Worm (Caenorhabditis elegans) whole organism, L4 larva: ENCODE results near the gene Y43F8C.3.

ENCODE experiments used
- D1046.2 ChIP-seq: fragments of 200-800 bp; sonication (Bioruptor generic); IDR thresholded peaks from 2 replicates; pipeline ENCODE4 v1.3.6; 2022; ENCODE audit warnings: missing genetic modification characterization, missing compliant biosample characterization
- F10B5.3 ChIP-seq: sonication (generic microtip); optimal IDR thresholded peaks from 2 replicates; lab custom pipeline; 2016; ENCODE audit warnings: mild to moderate bottlenecking, missing genetic modification characterization, missing compliant biosample characterization
- T26A8.4 ChIP-seq: fragments of 200-800 bp; sonication (Bioruptor generic); IDR thresholded peaks from 2 replicates; pipeline ENCODE4 v1.3.6; 2022; ENCODE audit warnings: missing genetic modification characterization, missing compliant biosample characterization
- Y75B8A.6 ChIP-seq: fragments of 200-800 bp; sonication (Bioruptor generic); IDR thresholded peaks from 2 replicates; pipeline ENCODE4 v1.3.6; 2022; ENCODE audit warnings: missing genetic modification reagents, missing genetic modification characterization, missing compliant biosample characterization
- aha-1 ChIP-seq: fragments of 150-350 bp; peaks from one replicate; lab custom pipeline; 2014; ENCODE audit warnings: missing biosample characterization, missing genetic modification characterization
- ama-1 ChIP-seq: fragments of 150-350 bp; optimal IDR thresholded peaks from 2 replicates; lab custom pipeline; 2014; ENCODE audit warnings: inconsistent platforms, mixed read lengths
- arid-1 ChIP-seq: fragments of 200-800 bp; sonication (Bioruptor generic); conservative IDR thresholded peaks from 2 replicates; pipeline ENCODE4 v1.3.6; 2022; ENCODE audit warnings: missing genetic modification reagents, missing genetic modification characterization, missing compliant biosample characterization
- ceh-32 ChIP-seq: sonication (generic microtip); optimal IDR thresholded peaks from 2 replicates; lab custom pipeline; 2016; ENCODE audit warnings: mild to moderate bottlenecking, missing genetic modification characterization, missing compliant biosample characterization; ENCODE audit not compliant: poor library complexity
- cey-2 ChIP-seq: sonication (generic microtip); optimal IDR thresholded peaks from 3 replicates; lab custom pipeline; 2017; ENCODE audit warnings: missing genetic modification characterization, mild to moderate bottlenecking, missing compliant biosample characterization, antibody characterized with exemption, borderline replicate concordance; ENCODE audit not compliant: insufficient read depth
- ctbp-1 ChIP-seq: fragments of 200-800 bp; sonication (Bioruptor generic); IDR thresholded peaks from 2 replicates; pipeline ENCODE4 v1.3.6; 2022; ENCODE audit warnings: missing genetic modification reagents, missing genetic modification characterization, missing compliant biosample characterization
- dmd-9 ChIP-seq: fragments of 200-800 bp; sonication (Bioruptor generic); IDR thresholded peaks from 2 replicates; pipeline ENCODE4 v1.3.6; 2022; ENCODE audit warnings: missing genetic modification reagents, missing genetic modification characterization, missing compliant biosample characterization
- egl-27 ChIP-seq: sonication (generic microtip); optimal IDR thresholded peaks from 3 replicates; lab custom pipeline; 2017; ENCODE audit warnings: missing biosample characterization, missing genetic modification reagents, missing genetic modification characterization
- egl-43 ChIP-seq: fragments of 200-800 bp; sonication (Bioruptor generic); IDR thresholded peaks from 2 replicates; pipeline ENCODE4 v1.3.6; 2022; ENCODE audit warnings: missing genetic modification reagents, missing genetic modification characterization, missing compliant biosample characterization
- gei-8 ChIP-seq: fragments of 200-800 bp; sonication (Bioruptor generic); optimal IDR thresholded peaks from 2 replicates; lab custom pipeline; 2018; ENCODE audit warnings: mild to moderate bottlenecking, missing genetic modification characterization, missing compliant biosample characterization
- hif-1 ChIP-seq, 2 experiments: sonication (generic microtip); optimal IDR thresholded peaks; 2 replicates each; lab custom pipeline; 2016 to 2017; ENCODE audit warnings: missing compliant biosample characterization in 2 of 2, missing genetic modification characterization in 2 of 2, missing genetic modification reagents in 2 of 2, missing genotype in 2 of 2, mild to moderate bottlenecking in 1 of 2
- hlh-11 ChIP-seq: fragments of 200-800 bp; sonication (Bioruptor generic); optimal IDR thresholded peaks from 2 replicates; lab custom pipeline; 2018; ENCODE audit warnings: mild to moderate bottlenecking, missing genetic modification characterization, missing compliant biosample characterization
- lim-7 ChIP-seq: fragments of 200-800 bp; sonication (Bioruptor generic); IDR thresholded peaks from 2 replicates; pipeline ENCODE4 v1.3.6; 2022; ENCODE audit warnings: missing genetic modification characterization, missing compliant biosample characterization
- lin-13 ChIP-seq: fragments of 150-350 bp; optimal IDR thresholded peaks from 2 replicates; lab custom pipeline; 2014; ENCODE audit warnings: missing biosample characterization, missing genetic modification reagents, missing genetic modification characterization
- lin-29 ChIP-seq: fragments of 200-800 bp; sonication (Bioruptor generic); IDR thresholded peaks from 2 replicates; pipeline ENCODE4 v1.3.6; 2022; ENCODE audit warnings: missing genetic modification reagents, missing genetic modification characterization, missing compliant biosample characterization
- lin-38 ChIP-seq: fragments of 200-800 bp; sonication (Bioruptor generic); IDR thresholded peaks from 2 replicates; pipeline ENCODE4 v1.3.6; 2022; ENCODE audit warnings: missing genetic modification reagents, missing genetic modification characterization, missing compliant biosample characterization
- lir-3 ChIP-seq: sonication (generic microtip); optimal IDR thresholded peaks from 2 replicates; lab custom pipeline; 2016; ENCODE audit warnings: mild to moderate bottlenecking, missing genetic modification characterization, missing compliant biosample characterization
- madf-5 ChIP-seq, 2 experiments: fragments of 200-800 bp; sonication (Bioruptor generic); IDR thresholded peaks; 2 replicates each; pipeline ENCODE4 v1.3.6; 2022; ENCODE audit warnings: missing compliant biosample characterization in 2 of 2, missing genetic modification characterization in 2 of 2
- madf-9 ChIP-seq: fragments of 200-800 bp; sonication (Bioruptor generic); conservative IDR thresholded peaks from 2 replicates; pipeline ENCODE4 v1.3.6; 2022; ENCODE audit warnings: missing genetic modification reagents, missing genetic modification characterization, missing compliant biosample characterization
- mdt-29 ChIP-seq: fragments of 200-800 bp; sonication (Bioruptor generic); IDR thresholded peaks from 2 replicates; pipeline ENCODE4 v1.3.6; 2022; ENCODE audit warnings: missing genetic modification reagents, missing genetic modification characterization, missing compliant biosample characterization
- mes-2 ChIP-seq: sonication (generic microtip); optimal IDR thresholded peaks from 2 replicates; lab custom pipeline; 2016; ENCODE audit warnings: missing genotype, mild to moderate bottlenecking, missing genetic modification characterization, missing compliant biosample characterization; ENCODE audit not compliant: poor library complexity, severe bottlenecking
- nhr-10 ChIP-seq: fragments of 150-350 bp; optimal IDR thresholded peaks from 2 replicates; lab custom pipeline; 2014; ENCODE audit warnings: missing biosample characterization, missing genetic modification characterization
- nhr-111 ChIP-seq: fragments of 200-800 bp; sonication (Bioruptor generic); optimal IDR thresholded peaks from 2 replicates; lab custom pipeline; 2018; ENCODE audit warnings: mild to moderate bottlenecking, missing genetic modification characterization, missing compliant biosample characterization
- nhr-237 ChIP-seq: sonication (generic microtip); optimal IDR thresholded peaks from 2 replicates; lab custom pipeline; 2017; ENCODE audit warnings: missing biosample characterization, missing genetic modification characterization
- nhr-25 ChIP-seq: sonication (generic microtip); optimal IDR thresholded peaks from 2 replicates; lab custom pipeline; 2017; ENCODE audit warnings: missing genetic modification characterization, mild to moderate bottlenecking, missing compliant biosample characterization, antibody characterized with exemption, moderate library complexity, borderline replicate concordance; ENCODE audit not compliant: insufficient read depth
- nhr-28 ChIP-seq: fragments of 150-350 bp; optimal IDR thresholded peaks from 2 replicates; lab custom pipeline; 2014; ENCODE audit warnings: missing biosample characterization, missing genetic modification characterization
- nhr-41 ChIP-seq: fragments of 200-800 bp; sonication (Bioruptor generic); IDR thresholded peaks from 2 replicates; pipeline ENCODE4 v1.3.6; 2022; ENCODE audit warnings: missing genetic modification reagents, missing genetic modification characterization, missing compliant biosample characterization
- nhr-48 ChIP-seq: sonication (generic microtip); optimal IDR thresholded peaks from 2 replicates; lab custom pipeline; 2016; ENCODE audit warnings: mild to moderate bottlenecking, missing genetic modification characterization, missing compliant biosample characterization
- pha-4 ChIP-seq, 2 experiments: fragments of 150-350 bp in 1 of 2; fragments of 200-800 bp in 1 of 2; sonication (Bioruptor generic) in 1 of 2; IDR thresholded peaks in 1 of 2; optimal IDR thresholded peaks in 1 of 2; 2 replicates each; pipeline versions ENCODE4 v1.3.6 to Lab custom; 2014 to 2022; ENCODE audit warnings: missing genetic modification characterization in 2 of 2, missing genetic modification reagents in 2 of 2, missing biosample characterization in 1 of 2, missing compliant biosample characterization in 1 of 2
- php-3 ChIP-seq: fragments of 200-800 bp; sonication (Bioruptor generic); IDR thresholded peaks from 2 replicates; pipeline ENCODE4 v1.3.6; 2022; ENCODE audit warnings: missing genetic modification reagents, missing genetic modification characterization, missing compliant biosample characterization
- sdz-12 ChIP-seq: fragments of 200-800 bp; sonication (Bioruptor generic); optimal IDR thresholded peaks from 2 replicates; lab custom pipeline; 2018; ENCODE audit warnings: mild to moderate bottlenecking, missing genetic modification characterization, missing compliant biosample characterization
- set-16 ChIP-seq: fragments of 200-800 bp; sonication (Bioruptor generic); IDR thresholded peaks from 2 replicates; pipeline ENCODE4 v1.3.6; 2022; ENCODE audit warnings: missing genetic modification reagents, missing genetic modification characterization, missing compliant biosample characterization
- skn-1 ChIP-seq: fragments of 150-350 bp; optimal IDR thresholded peaks from 2 replicates; lab custom pipeline; 2014; ENCODE audit warnings: missing biosample characterization, missing genetic modification characterization
- tra-1 ChIP-seq: fragments of 200-800 bp; sonication (Bioruptor generic); IDR thresholded peaks from 2 replicates; pipeline ENCODE4 v1.3.6; 2022; ENCODE audit warnings: missing genetic modification reagents, missing genetic modification characterization, missing compliant biosample characterization
- unc-130 ChIP-seq: sonication (generic microtip); optimal IDR thresholded peaks from 2 replicates; lab custom pipeline; 2016; ENCODE audit warnings: missing genetic modification reagents, missing genetic modification characterization, missing compliant biosample characterization
- unc-62 ChIP-seq, 3 experiments: fragments of 150-350 bp in 1 of 3; sonication (generic microtip); optimal IDR thresholded peaks in 2 of 3; peaks in 1 of 3; 1 replicate in 1 of 3; 2 replicates in 2 of 3; lab custom pipeline; 2014 to 2017; ENCODE audit warnings: missing biosample characterization in 3 of 3, missing genetic modification characterization in 3 of 3, missing genetic modification reagents in 3 of 3, missing genotype in 1 of 3
- vab-7 ChIP-seq: fragments of 200-800 bp; sonication (Bioruptor generic); IDR thresholded peaks from 2 replicates; pipeline ENCODE4 v1.3.6; 2022; ENCODE audit warnings: missing genetic modification reagents, missing genetic modification characterization, missing compliant biosample characterization

Gene Y43F8C.3

DNA sequence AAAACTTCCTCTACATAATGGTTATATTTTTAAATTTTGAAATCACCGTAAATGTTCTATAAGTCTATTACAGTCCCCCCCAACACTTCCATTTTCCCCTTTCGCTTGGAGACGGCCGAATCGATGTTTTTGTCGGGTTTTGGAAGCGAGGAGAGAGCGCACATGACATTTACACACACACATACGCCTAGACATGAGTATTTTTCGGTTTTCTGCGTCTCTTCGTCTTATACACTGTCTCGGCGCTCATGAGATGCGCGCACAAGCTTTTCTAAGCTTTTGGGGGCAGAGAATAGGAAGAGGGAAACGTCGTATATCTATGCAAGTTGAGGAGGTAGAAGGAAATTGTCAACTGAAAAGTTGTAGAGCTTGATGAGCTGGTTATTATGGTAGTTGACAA, 2.3 kb downstream of the Y43F8C.3 start (continued):
- TF ChIP-seq madf-5 (GFP tag; IDR thresholded peaks at IDR 0.05; lab: Robert Waterston, UW) (no peak), unc-130 (GFP tag; lab: Kevin White, UChicago) (no peak), lir-3 (tag; lab: Kevin White, UChicago) (no peak)

DNA sequence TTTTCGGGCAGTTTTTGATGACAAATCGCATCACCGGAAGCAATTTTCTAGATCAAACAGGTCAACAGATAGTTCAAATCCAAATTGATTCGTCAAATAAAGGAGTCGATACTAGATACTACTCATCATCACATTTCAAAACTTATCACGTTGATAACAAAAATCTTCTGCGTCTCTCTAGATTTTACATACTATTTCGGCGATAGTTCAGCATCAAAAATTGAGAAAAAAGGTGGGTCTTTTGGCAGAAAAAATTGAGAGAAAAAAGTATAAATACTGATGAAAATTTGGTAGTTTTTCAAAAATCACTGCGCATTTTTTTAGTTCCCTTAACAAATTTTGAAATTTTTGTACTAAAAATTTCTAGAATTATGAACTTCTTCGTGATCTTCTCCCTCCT, 9.3 kb downstream of the Y43F8C.3 start, which contains the start of gene nlp-26:
TSS of gene nlp-26 (plus strand) at position 301 of the 400 bp plus-strand sequence.
- TF ChIP-seq F10B5.3 (tag; lab: Kevin White, UChicago) (no peak), skn-1 (no peak), ceh-32 (tag; lab: Kevin White, UChicago) (no peak), nhr-237 (tag; lab: Kevin White, UChicago) (no peak), ama-1 (lab: Kevin White, UChicago) (no peak), nhr-48 (no peak), madf-5 (GFP tag; IDR thresholded peaks at IDR 0.05; lab: Robert Waterston, UW) (no peak), nhr-41 (GFP tag; lab: Robert Waterston, UW) (no peak), egl-27 (tag; lab: Kevin White, UChicago) (no peak), lin-38 (GFP tag; lab: Robert Waterston, UW) (no peak), hlh-11 (tag; lab: Kevin White, UChicago) (no peak), cey-2 (no peak), pha-4 (GFP tag; IDR thresholded peaks at IDR 0.05; lab: Robert Waterston, UW) (no peak), pha-4 (tag; optimal IDR thresholded peaks at IDR 0.05; lab: Kevin White, UChicago) (no peak), vab-7 (no peak), php-3 (GFP tag; lab: Robert Waterston, UW) (no peak), dmd-9 (no peak), T26A8.4 (no peak), D1046.2 (no peak), madf-9 (GFP tag; lab: Robert Waterston, UW) (no peak), gei-8 (GFP tag; lab: Kevin White, UChicago) (no peak)

DNA sequence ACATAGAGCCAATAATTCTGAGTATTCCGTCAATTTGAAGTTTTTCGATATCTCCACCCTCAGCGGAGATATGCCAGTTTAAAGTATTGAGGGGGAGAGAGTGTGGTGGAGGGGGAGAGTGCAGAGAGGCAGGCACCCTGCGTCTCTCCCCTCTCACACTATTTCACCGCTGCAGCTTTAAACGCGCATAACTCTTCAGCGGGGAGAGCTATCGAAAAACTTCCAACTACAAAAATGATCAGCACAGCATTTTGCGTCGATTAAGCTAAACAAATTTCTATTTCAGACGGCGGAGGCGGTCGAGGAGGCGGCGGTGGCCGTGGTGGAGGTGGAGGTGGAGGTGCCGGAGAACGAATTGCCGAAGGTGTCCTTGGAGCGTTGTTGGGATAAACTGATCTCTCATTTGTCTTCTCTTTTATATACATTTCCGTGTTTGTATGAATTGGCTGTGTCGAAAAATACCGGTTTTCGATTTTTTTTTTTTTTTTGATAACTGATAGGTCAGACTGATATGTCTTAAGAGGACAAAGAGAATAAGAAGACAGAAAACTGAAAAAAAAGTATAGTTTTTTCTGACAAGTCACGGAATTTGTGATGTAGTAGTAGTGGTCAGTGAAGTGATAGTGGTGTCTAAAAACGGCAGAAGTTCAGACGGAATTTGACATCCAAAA, 10.6 kb downstream of the Y43F8C.3 start:
- TF ChIP-seq nhr-28 (tag; lab: Kevin White, UChicago): peak; percentile 75
- no peak for TF ChIP-seq nhr-25
- peak; percentile 3; the same call in 1 of the 2 replicates for TF ChIP-seq arid-1
- peak; percentile 66 for TF ChIP-seq egl-43
- peak; percentile 14 for TF ChIP-seq lin-13
- 0 out of 4 replicates have a peak, but pooled peaks have one; percentile 11 to 31 for TF ChIP-seq madf-5 (GFP tag; IDR thresholded peaks at IDR 0.05; lab: Robert Waterston, UW)
- TF ChIP-seq T26A8.4: peak; percentile 66; the same call in 1 of the 2 replicates
- peak; percentile 75 for TF ChIP-seq set-16 (GFP tag; lab: Robert Waterston, UW)
- no peak for TF ChIP-seq Y75B8A.6
- TF ChIP-seq lim-7 (GFP tag; lab: Robert Waterston, UW): 0 out of 2 replicates have a peak, but pooled peaks have one; percentile 32
- peak in 1 of 2 experiments; percentile 66 for TF ChIP-seq unc-62 (GFP tag; optimal IDR thresholded peaks at IDR 0.05 in 1 of 2; lab: Kevin White, UChicago)
- no peak for TF ChIP-seq unc-62 (tag; optimal IDR thresholded peaks at IDR 0.05; lab: Kevin White, UChicago)
- no peak for TF ChIP-seq sdz-12 (GFP tag; lab: Kevin White, UChicago)
- no peak for TF ChIP-seq nhr-10 (tag; lab: Kevin White, UChicago)
- TF ChIP-seq tra-1 (GFP tag; lab: Robert Waterston, UW): 0 out of 2 replicates have a peak, but pooled peaks have one; percentile 8
- peak; percentile 32; the same call in 1 of the 2 replicates for TF ChIP-seq ctbp-1 (GFP tag; lab: Robert Waterston, UW)
- peak; percentile 61; the same call in 1 of the 2 replicates for TF ChIP-seq D1046.2
- peak; percentile 25 for TF ChIP-seq mes-2 (tag; lab: Kevin White, UChicago)
- TF ChIP-seq cey-2: peak; percentile 60
- TF ChIP-seq nhr-41 (GFP tag; lab: Robert Waterston, UW): 0 out of 2 replicates have a peak, but pooled peaks have one; percentile 7
- peak; percentile 42; the same call in 1 of the 2 replicates for TF ChIP-seq php-3 (GFP tag; lab: Robert Waterston, UW)
- peak; percentile 86 for TF ChIP-seq aha-1 (tag; lab: Kevin White, UChicago)
- TF ChIP-seq lin-29: 0 out of 2 replicates have a peak, but pooled peaks have one; percentile 6
- TF ChIP-seq mdt-29 (GFP tag; lab: Robert Waterston, UW): 0 out of 2 replicates have a peak, but pooled peaks have one; percentile 25
- TF ChIP-seq hif-1 (tag; optimal IDR thresholded peaks at IDR 0.05; lab: Kevin White, UChicago): peak in 1 of 2 experiments; percentile 23
- no peak for TF ChIP-seq nhr-111 (GFP tag; lab: Kevin White, UChicago)
- TF ChIP-seq, all 104 proteins: peak for 20
